Worm (Caenorhabditis elegans) whole organism, L1 larva: ENCODE results near the gene F42G4.7.

Experiments used
- C16A3.4 ChIP-seq: fragments of 150-350 bp; optimal IDR thresholded peaks from 2 replicates; lab custom pipeline; 2014; ENCODE audit warnings: missing biosample characterization, missing genetic modification characterization
- blmp-1 ChIP-seq: fragments of 150-350 bp; optimal IDR thresholded peaks from 2 replicates; lab custom pipeline; 2014; ENCODE audit warnings: missing biosample characterization, missing genetic modification characterization
- ceh-8 ChIP-seq: fragments of 200-800 bp; sonication (Bioruptor generic); optimal IDR thresholded peaks from 2 replicates; lab custom pipeline; 2018; ENCODE audit warnings: mild to moderate bottlenecking, missing genetic modification characterization, moderate library complexity, missing compliant biosample characterization
- ceh-82 ChIP-seq, 3 experiments: fragments of 150-350 bp in 1 of 3; sonication (generic microtip) in 2 of 3; optimal IDR thresholded peaks; 2 replicates each; lab custom pipeline; 2014 to 2017; ENCODE audit warnings: missing biosample characterization in 3 of 3, missing genetic modification characterization in 3 of 3
- dpl-1 ChIP-seq, 3 experiments: fragments of 150-350 bp in 2 of 3; sonication (generic microtip) in 1 of 3; optimal IDR thresholded peaks; 2 replicates each; lab custom pipeline; 2014 to 2017; ENCODE audit warnings: missing biosample characterization in 3 of 3, missing genetic modification characterization in 3 of 3, missing genetic modification reagents in 3 of 3
- efl-1 ChIP-seq, 4 experiments: fragments of 150-350 bp; optimal IDR thresholded peaks in 3 of 4; peaks in 1 of 4; 1 replicate in 1 of 4; 2 replicates in 3 of 4; lab custom pipeline; 2014; ENCODE audit warnings: missing biosample characterization in 2 of 4, missing genetic modification characterization in 2 of 4, missing genetic modification reagents in 2 of 4
- efl-3 ChIP-seq: fragments of 200-800 bp; sonication (Bioruptor generic); optimal IDR thresholded peaks from 2 replicates; lab custom pipeline; 2018; ENCODE audit warnings: mild to moderate bottlenecking, missing genetic modification characterization, missing compliant biosample characterization
- egl-27 ChIP-seq, 2 experiments: fragments of 150-350 bp in 1 of 2; sonication (generic microtip); optimal IDR thresholded peaks; 3 replicates each; lab custom pipeline; 2017 to 2018; ENCODE audit warnings: missing biosample characterization in 2 of 2, missing genetic modification characterization in 2 of 2, missing genetic modification reagents in 2 of 2
- elt-2 ChIP-seq: sonication (generic microtip); optimal IDR thresholded peaks from 2 replicates; lab custom pipeline; 2016; ENCODE audit warnings: missing genetic modification characterization, mild to moderate bottlenecking, inconsistent platforms, missing compliant biosample characterization, missing genetic modification reagents
- elt-3 ChIP-seq, 6 experiments: fragments of 150-350 bp in 1 of 6; sonication (generic microtip); optimal IDR thresholded peaks; 2 replicates each; lab custom pipeline; 2017 to 2018; ENCODE audit warnings: missing biosample characterization in 6 of 6, missing genetic modification characterization in 6 of 6, inconsistent platforms in 1 of 6
- fkh-10 ChIP-seq: sonication (generic microtip); optimal IDR thresholded peaks from 2 replicates; lab custom pipeline; 2017; ENCODE audit warnings: missing biosample characterization, missing genetic modification reagents, missing genetic modification characterization
- grh-1 ChIP-seq: fragments of 200-800 bp; sonication (Bioruptor generic); IDR thresholded peaks from 2 replicates; pipeline ENCODE4 v1.3.6; 2022; ENCODE audit warnings: missing genetic modification reagents, missing genetic modification characterization, missing compliant biosample characterization
- irx-1 ChIP-seq: sonication (generic microtip); optimal IDR thresholded peaks from 2 replicates; lab custom pipeline; 2016; ENCODE audit warnings: missing genetic modification characterization, missing compliant biosample characterization
- isw-1 ChIP-seq: fragments of 200-800 bp; sonication (Bioruptor generic); IDR thresholded peaks from 2 replicates; pipeline ENCODE4 v1.3.6; 2022; ENCODE audit warnings: missing genetic modification characterization, missing compliant biosample characterization
- jun-1 ChIP-seq: fragments of 150-350 bp; optimal IDR thresholded peaks from 2 replicates; lab custom pipeline; 2014; ENCODE audit warnings: missing biosample characterization, missing genetic modification reagents, missing genetic modification characterization
- lin-14 ChIP-seq: fragments of 200-800 bp; sonication (Bioruptor generic); optimal IDR thresholded peaks from 2 replicates; lab custom pipeline; 2018; ENCODE audit warnings: mild to moderate bottlenecking, missing genetic modification characterization, moderate library complexity, missing compliant biosample characterization
- lin-35 ChIP-seq, 2 experiments: fragments of 150-350 bp; optimal IDR thresholded peaks; 2 replicates each; lab custom pipeline; 2014; ENCODE audit warnings: missing biosample characterization in 2 of 2, missing genetic modification characterization in 2 of 2, missing genetic modification reagents in 2 of 2
- lir-3 ChIP-seq: sonication (generic microtip); optimal IDR thresholded peaks from 2 replicates; lab custom pipeline; 2016; ENCODE audit warnings: mild to moderate bottlenecking, missing genetic modification characterization, moderate library complexity, missing compliant biosample characterization; ENCODE audit not compliant: poor library complexity
- lsy-2 ChIP-seq, 2 experiments: fragments of 150-350 bp; optimal IDR thresholded peaks; 2 replicates each; lab custom pipeline; 2014; ENCODE audit warnings: missing biosample characterization in 2 of 2, missing genetic modification characterization in 2 of 2
- mab-9 ChIP-seq: fragments of 200-800 bp; sonication (Bioruptor generic); IDR thresholded peaks from 2 replicates; pipeline ENCODE4 v1.3.6; 2022; ENCODE audit warnings: missing genetic modification reagents, missing genetic modification characterization, missing compliant biosample characterization
- mep-1 ChIP-seq: fragments of 150-350 bp; optimal IDR thresholded peaks from 2 replicates; lab custom pipeline; 2014; ENCODE audit warnings: missing biosample characterization, missing genetic modification characterization
- nhr-11 ChIP-seq: fragments of 150-350 bp; optimal IDR thresholded peaks from 2 replicates; lab custom pipeline; 2014; ENCODE audit warnings: missing biosample characterization, missing genetic modification characterization
- nhr-237 ChIP-seq: fragments of 150-350 bp; optimal IDR thresholded peaks from 2 replicates; lab custom pipeline; 2014; ENCODE audit warnings: missing biosample characterization, missing genetic modification characterization
- nhr-71 ChIP-seq: sonication (generic microtip); optimal IDR thresholded peaks from 2 replicates; lab custom pipeline; 2016; ENCODE audit warnings: mild to moderate bottlenecking, missing genetic modification characterization, moderate library complexity, missing compliant biosample characterization
- nhr-76 ChIP-seq: sonication (generic microtip); optimal IDR thresholded peaks from 2 replicates; lab custom pipeline; 2017; ENCODE audit warnings: missing biosample characterization, missing genetic modification characterization
- nhr-85 ChIP-seq: sonication (generic microtip); peaks from one replicate; lab custom pipeline; 2016; ENCODE audit warnings: missing genetic modification characterization, inconsistent platforms, missing compliant biosample characterization
- pax-3 ChIP-seq: fragments of 200-800 bp; sonication (Bioruptor generic); optimal IDR thresholded peaks from 2 replicates; lab custom pipeline; 2018; ENCODE audit warnings: mild to moderate bottlenecking, missing genetic modification characterization, moderate library complexity, missing compliant biosample characterization
- rnt-1 ChIP-seq: sonication (generic microtip); optimal IDR thresholded peaks from 2 replicates; lab custom pipeline; 2016; ENCODE audit warnings: mild to moderate bottlenecking, missing genetic modification characterization, moderate library complexity, missing compliant biosample characterization
- snpc-4 ChIP-seq: fragments of 150-350 bp; optimal IDR thresholded peaks from 2 replicates; lab custom pipeline; 2014; ENCODE audit warnings: missing biosample characterization, missing genetic modification characterization
- snu-23 ChIP-seq: sonication (generic microtip); optimal IDR thresholded peaks from 2 replicates; lab custom pipeline; 2016; ENCODE audit warnings: missing genetic modification characterization, missing compliant biosample characterization
- sox-4 ChIP-seq: sonication (generic microtip); optimal IDR thresholded peaks from 2 replicates; lab custom pipeline; 2016; ENCODE audit warnings: missing genetic modification characterization, missing compliant biosample characterization
- sptf-1 ChIP-seq: fragments of 150-350 bp; optimal IDR thresholded peaks from 2 replicates; lab custom pipeline; 2014; ENCODE audit warnings: missing biosample characterization, missing genetic modification characterization
- swsn-7 ChIP-seq: sonication (generic microtip); optimal IDR thresholded peaks from 2 replicates; lab custom pipeline; 2016; ENCODE audit warnings: missing genetic modification characterization, missing compliant biosample characterization
- tbx-2 ChIP-seq: sonication (generic microtip); optimal IDR thresholded peaks from 2 replicates; lab custom pipeline; 2016; ENCODE audit warnings: missing genetic modification characterization, missing compliant biosample characterization
- unc-86 ChIP-seq: sonication (generic microtip); optimal IDR thresholded peaks from 2 replicates; lab custom pipeline; 2016; ENCODE audit warnings: missing genetic modification characterization, missing compliant biosample characterization
- zip-4 ChIP-seq: fragments of 200-800 bp; sonication (Bioruptor generic); optimal IDR thresholded peaks from 2 replicates; lab custom pipeline; 2018; ENCODE audit warnings: mild to moderate bottlenecking, missing genetic modification characterization, moderate library complexity, missing compliant biosample characterization

Gene F42G4.7

ce11 chrII:13030051-13030437, 17.0 kb downstream of the F42G4.7 start:
- TF ChIP-seq lin-14 (GFP tag; lab: Kevin White, UChicago) = peak; percentile 13
- no peak for TF ChIP-seq nhr-76 (tag; lab: Kevin White, UChicago)

- TF ChIP-seq nhr-85 (peak; percentile 77), ceh-8 (GFP tag; lab: Kevin White, UChicago) (no peak), rnt-1 (tag; lab: Kevin White, UChicago) (peak; percentile 18), grh-1 (GFP tag; lab: Robert Waterston, UW) (no peak), efl-1 (optimal IDR thresholded peaks at IDR 0.05; lab: Kevin White, UChicago) (no peak), efl-1 (GFP tag; optimal IDR thresholded peaks at IDR 0.05 in 1 of 2; lab: Kevin White, UChicago) (peak in 1 of 2 experiments; percentile 89), C16A3.4 (tag; lab: Kevin White, UChicago) (no peak), fkh-10 (GFP tag; lab: Kevin White, UChicago) (no peak), efl-3 (GFP tag; lab: Kevin White, UChicago) (no peak), elt-3 (tag; optimal IDR thresholded peaks at IDR 0.05; lab: Kevin White, UChicago) (peak in 1 of 6 experiments; percentile 44), snpc-4 (tag; lab: Kevin White, UChicago) (no peak), sox-4 (no peak), lin-14 (GFP tag; lab: Kevin White, UChicago) (peak; percentile 31), mep-1 (tag; lab: Kevin White, UChicago) (peak; percentile 39), blmp-1 (tag; lab: Kevin White, UChicago) (peak; percentile 39), sptf-1 (tag; lab: Kevin White, UChicago) (no peak), ceh-82 (tag; optimal IDR thresholded peaks at IDR 0.05; lab: Kevin White, UChicago) (no peak)
Observed at ce11 chrII:13029290-13030050, 17.6 kb downstream of the F42G4.7 start.

ce11 chrII:13025794-13026412, 21.2 kb downstream of the F42G4.7 start, which contains the start of gene max-2:
TSS of gene max-2 (minus strand) at chrII:13025844.
- no peak for TF ChIP-seq egl-27 (tag; optimal IDR thresholded peaks at IDR 0.05; lab: Kevin White, UChicago)
- peak in 1 of 3 experiments; percentile 1 for TF ChIP-seq dpl-1 (GFP tag; optimal IDR thresholded peaks at IDR 0.05; lab: Kevin White, UChicago)
- peak; percentile 40 for TF ChIP-seq blmp-1 (tag; lab: Kevin White, UChicago)
- no peak for TF ChIP-seq snu-23 (GFP tag; lab: Kevin White, UChicago)
- TF ChIP-seq lin-35 (GFP tag; optimal IDR thresholded peaks at IDR 0.05; lab: Kevin White, UChicago) = peak in 1 of 2 experiments; percentile 6
- TF ChIP-seq lin-14 (GFP tag; lab: Kevin White, UChicago) = peak; percentile 19
- no peak for TF ChIP-seq lir-3 (tag; lab: Kevin White, UChicago)
- no peak for TF ChIP-seq nhr-237 (tag; lab: Kevin White, UChicago)
- TF ChIP-seq elt-2 (tag; lab: Kevin White, UChicago) = no peak

DNA sequence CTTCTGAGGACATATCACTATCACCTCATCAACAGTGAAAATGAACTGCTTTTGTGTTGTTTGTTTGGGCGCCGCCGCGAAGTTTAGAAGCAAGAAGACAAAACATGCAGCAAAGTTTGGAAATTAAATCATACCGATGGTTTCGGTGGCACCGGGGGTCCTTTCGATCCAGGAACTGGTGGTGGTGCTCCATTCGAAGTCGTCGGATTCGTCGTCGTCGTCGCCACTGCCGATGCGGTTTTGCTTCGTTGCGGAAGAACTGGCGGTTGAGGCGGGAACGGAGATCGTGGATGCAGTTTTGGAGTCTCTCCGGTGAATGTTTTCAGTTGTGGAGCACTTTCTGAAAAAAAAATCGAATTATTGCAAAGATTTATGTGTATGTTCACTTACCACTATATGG, 23.6 kb downstream of the F42G4.7 start:
- TF ChIP-seq pax-3 (tag; lab: Kevin White, UChicago) (no peak), efl-1 (optimal IDR thresholded peaks at IDR 0.05; lab: Kevin White, UChicago) (no peak), efl-1 (GFP tag; optimal IDR thresholded peaks at IDR 0.05 in 1 of 2; lab: Kevin White, UChicago) (peak in 1 of 2 experiments; percentile 82)
- TF ChIP-seq, all 84 proteins: peak for 1

- TF ChIP-seq blmp-1 (tag; lab: Kevin White, UChicago) = peak; percentile 76
- TF ChIP-seq efl-1 (optimal IDR thresholded peaks at IDR 0.05; lab: Kevin White, UChicago) = no peak
- peak in 1 of 2 experiments; percentile 4 for TF ChIP-seq efl-1 (GFP tag; optimal IDR thresholded peaks at IDR 0.05 in 1 of 2; lab: Kevin White, UChicago)
- no peak for TF ChIP-seq ceh-82 (tag; optimal IDR thresholded peaks at IDR 0.05; lab: Kevin White, UChicago)
- no peak for TF ChIP-seq sptf-1 (tag; lab: Kevin White, UChicago)
Observed at ce11 chrII:13022555-13022954, 24.5 kb downstream of the F42G4.7 start.

DNA sequence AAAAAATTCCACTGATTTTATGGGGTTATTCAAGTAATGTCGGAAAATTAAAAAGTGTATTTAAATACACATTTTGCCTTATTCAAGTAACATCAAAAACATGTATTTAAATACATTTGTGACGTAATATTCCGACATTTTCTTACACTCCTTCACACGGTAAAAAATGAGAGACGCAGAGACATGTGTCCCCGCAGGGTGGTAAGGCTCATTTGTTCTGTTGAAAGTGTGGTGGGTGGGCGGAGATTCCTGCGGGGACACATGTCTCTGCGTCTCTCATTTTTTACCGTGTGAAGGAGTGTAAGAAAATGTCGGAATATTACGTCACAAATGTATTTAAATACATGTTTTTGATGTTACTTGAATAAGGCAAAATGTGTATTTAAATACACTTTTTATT, 30.7 kb downstream of the F42G4.7 start:
- TF ChIP-seq irx-1 (tag; lab: Kevin White, UChicago) = peak; percentile 52
- TF ChIP-seq isw-1 (GFP tag; lab: Robert Waterston, UW) = peak; percentile 80
- peak; percentile 83 for TF ChIP-seq nhr-85
- peak; percentile 83 for TF ChIP-seq nhr-71 (tag; lab: Kevin White, UChicago)
- TF ChIP-seq tbx-2 (tag; lab: Kevin White, UChicago) = peak; percentile 72
- peak; percentile 40 to 49 for TF ChIP-seq lsy-2 (tag; optimal IDR thresholded peaks at IDR 0.05; lab: Kevin White, UChicago)
- TF ChIP-seq unc-86 (tag; lab: Kevin White, UChicago) = peak; percentile 63
- TF ChIP-seq efl-1 (optimal IDR thresholded peaks at IDR 0.05; lab: Kevin White, UChicago) = peak; percentile 19 to 47
- TF ChIP-seq efl-1 (GFP tag; optimal IDR thresholded peaks at IDR 0.05 in 1 of 2; lab: Kevin White, UChicago) = peak; percentile 25 to 80
- TF ChIP-seq zip-4 (GFP tag; lab: Kevin White, UChicago) = peak; percentile 0
- TF ChIP-seq grh-1 (GFP tag; lab: Robert Waterston, UW) = peak; percentile 94
- peak; percentile 97 for TF ChIP-seq swsn-7
- TF ChIP-seq nhr-11 (tag; lab: Kevin White, UChicago) = peak; percentile 18
- peak; percentile 19 for TF ChIP-seq jun-1 (tag; lab: Kevin White, UChicago)
- peak; percentile 90 for TF ChIP-seq mab-9 (GFP tag; lab: Robert Waterston, UW)
- peak; percentile 57 for TF ChIP-seq ceh-8 (GFP tag; lab: Kevin White, UChicago)
- peak; percentile 22 for TF ChIP-seq mep-1 (tag; lab: Kevin White, UChicago)
